Worm (Caenorhabditis elegans): ENCODE data around the gene F36D3.4.

F36D3.4 gene

ce11 chrV:16506650-16507049, 10.9 kb downstream of the F36D3.4 start:
- TF ChIP-seq pha-4 (tag; optimal IDR thresholded peaks at IDR 0.05) (peak; percentile 49), nfya-1 (tag; optimal IDR thresholded peaks at IDR 0.05; ENCODE audit: insufficient read depth) (no peak)

ce11 chrV:16505828-16506227, 11.7 kb downstream of the F36D3.4 start, which contains the start of gene nhr-54:
TSS of gene nhr-54 (minus strand) at chrV:16505928.
- TF ChIP-seq lin-15B (tag; optimal IDR thresholded peaks at IDR 0.05) (no peak), lin-39 (tag; optimal IDR thresholded peaks at IDR 0.05) (no peak), ceh-82 (tag; optimal IDR thresholded peaks at IDR 0.05) (no peak)

- TF ChIP-seq elt-3 (tag; optimal IDR thresholded peaks at IDR 0.05) (no peak), elt-1 (tag; optimal IDR thresholded peaks at IDR 0.05) (no peak), zag-1 (tag; optimal IDR thresholded peaks at IDR 0.05) (no peak), elt-2 (tag; optimal IDR thresholded peaks at IDR 0.05) (no peak), lin-39 (tag; optimal IDR thresholded peaks at IDR 0.05) (no peak), lsy-12 (tag; optimal IDR thresholded peaks at IDR 0.05) (no peak), nhr-11 (tag; optimal IDR thresholded peaks at IDR 0.05) (no peak), egl-27 (tag; optimal IDR thresholded peaks at IDR 0.05) (no peak), fos-1 (tag; optimal IDR thresholded peaks at IDR 0.05) (no peak), nhr-43 (tag; optimal IDR thresholded peaks at IDR 0.05; ENCODE audit: poor library complexity, severe bottlenecking) (no peak), lin-15B (tag; optimal IDR thresholded peaks at IDR 0.05) (no peak), mml-1 (tag; optimal IDR thresholded peaks at IDR 0.05) (no peak), ceh-82 (tag; optimal IDR thresholded peaks at IDR 0.05) (no peak), ZK546.5 (tag; optimal IDR thresholded peaks at IDR 0.05) (no peak), unc-62 (GFP tag; optimal IDR thresholded peaks at IDR 0.05) (no peak), nhr-12 (tag; optimal IDR thresholded peaks at IDR 0.05) (no peak), pqm-1 (tag; optimal IDR thresholded peaks at IDR 0.05) (no peak)
These were observed 14.4 kb downstream of the F36D3.4 start, which contains the start of gene F36D3.14 for ce11 chrV:16503164-16503563. TSS of gene F36D3.14 (minus strand) at chrV:16503264.

DNA sequence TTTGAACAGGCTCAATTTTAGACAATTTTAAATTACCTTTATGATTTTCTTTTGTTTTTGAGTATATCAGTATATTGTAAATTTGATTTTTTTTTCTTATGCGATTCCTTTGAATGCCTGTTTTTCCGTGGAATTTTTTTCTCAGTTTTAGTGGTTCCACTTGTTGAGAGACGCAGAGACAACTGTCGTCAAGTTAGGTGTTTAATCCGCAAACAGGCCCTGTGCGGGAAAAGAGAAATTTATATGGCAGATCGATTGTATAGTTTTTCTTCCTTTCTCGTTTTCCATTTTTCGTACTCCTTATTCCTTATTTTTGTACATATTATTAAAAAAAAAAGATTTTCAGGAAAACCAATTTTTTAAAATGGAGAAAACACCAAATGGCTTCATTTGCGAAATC, 18.5 kb downstream of the F36D3.4 start, which contains the start of gene F36D3.1:
TSS of gene F36D3.1 (plus strand) at position 347 of the 400 bp plus-strand sequence.
- TF ChIP-seq lin-15B (tag; optimal IDR thresholded peaks at IDR 0.05) (peak; percentile 64), hmg-11 (tag; optimal IDR thresholded peaks at IDR 0.05) (peak; percentile 22), ceh-28 (tag; optimal IDR thresholded peaks at IDR 0.05) (peak; percentile 36), pha-4 (tag; optimal IDR thresholded peaks at IDR 0.05) (peak; percentile 58), eor-1 (tag; optimal IDR thresholded peaks at IDR 0.05) (no peak), lin-39 (tag; optimal IDR thresholded peaks at IDR 0.05) (no peak), skn-1 (tag; optimal IDR thresholded peaks at IDR 0.05) (peak; percentile 15), nfya-1 (tag; optimal IDR thresholded peaks at IDR 0.05; ENCODE audit: insufficient read depth) (peak; percentile 70), snpc-4 (tag; optimal IDR thresholded peaks at IDR 0.05) (peak; percentile 70), elt-1 (tag; optimal IDR thresholded peaks at IDR 0.05) (no peak), nhr-237 (tag; optimal IDR thresholded peaks at IDR 0.05) (no peak), elt-2 (tag; optimal IDR thresholded peaks at IDR 0.05) (peak; percentile 19)

DNA sequence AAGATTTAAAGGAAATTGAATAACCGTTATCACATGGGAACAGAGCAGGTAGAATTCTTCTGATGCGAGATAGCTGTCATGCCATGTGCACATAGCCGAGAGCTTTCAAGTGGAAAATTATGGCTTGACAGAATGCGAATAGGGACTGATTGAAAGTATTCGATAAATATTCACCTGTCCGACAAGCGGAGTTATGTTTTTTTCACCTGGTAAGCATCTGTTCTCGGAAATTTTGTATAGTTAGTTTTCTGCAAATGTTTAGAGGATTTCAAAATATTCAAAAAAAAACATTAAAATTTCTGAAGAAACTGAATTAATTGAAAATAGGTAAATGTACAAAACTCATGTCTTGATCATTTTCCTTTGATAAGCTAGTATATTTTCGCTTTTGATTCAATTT, 20.0 kb downstream of the F36D3.4 start, which contains the start of gene srh-136:
TSS of gene srh-136 (minus strand) at position 93 of the 400 bp plus-strand sequence.
- TF ChIP-seq fkh-2 (tag; optimal IDR thresholded peaks at IDR 0.05) (no peak), mdl-1 (tag; optimal IDR thresholded peaks at IDR 0.05) (no peak), ceh-9 (tag; optimal IDR thresholded peaks at IDR 0.05) (no peak), nhr-12 (tag; optimal IDR thresholded peaks at IDR 0.05) (no peak), ztf-11 (tag; optimal IDR thresholded peaks at IDR 0.05) (no peak), fos-1 (tag; optimal IDR thresholded peaks at IDR 0.05) (no peak), ama-1 (optimal IDR thresholded peaks at IDR 0.05) (no peak), mml-1 (tag; optimal IDR thresholded peaks at IDR 0.05) (no peak), nhr-237 (tag; optimal IDR thresholded peaks at IDR 0.05) (no peak), nhr-67 (tag; optimal IDR thresholded peaks at IDR 0.05) (no peak), lsy-12 (tag; optimal IDR thresholded peaks at IDR 0.05) (no peak), unc-62 (GFP tag; optimal IDR thresholded peaks at IDR 0.05) (no peak)

DNA sequence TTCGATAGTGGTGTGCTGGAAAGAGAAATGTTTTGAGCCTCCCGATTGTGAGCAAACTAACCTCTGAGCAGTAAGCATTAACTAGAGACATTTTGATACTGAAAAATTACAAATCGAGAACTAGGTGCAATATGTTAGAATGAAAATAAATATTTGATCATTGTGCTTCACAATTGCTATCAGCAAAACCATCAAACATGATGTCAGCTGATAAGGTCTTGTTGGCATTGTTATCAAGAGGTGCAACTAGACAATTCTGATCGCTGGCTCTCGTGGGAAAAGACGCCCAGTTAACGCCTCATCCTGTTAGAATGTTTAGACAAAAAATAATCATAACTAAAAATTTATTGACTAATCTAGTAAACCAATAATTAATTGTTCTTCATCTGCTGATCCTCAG, 23.2 kb downstream of the F36D3.4 start, which contains the start of gene comt-2:
TSS of gene comt-2 (minus strand) at position 131 of the 400 bp plus-strand sequence.
- TF ChIP-seq nhr-12 (tag; optimal IDR thresholded peaks at IDR 0.05) (no peak), elt-2 (tag; optimal IDR thresholded peaks at IDR 0.05) (peak; percentile 88), nhr-76 (tag; optimal IDR thresholded peaks at IDR 0.05) (no peak), pqm-1 (tag; optimal IDR thresholded peaks at IDR 0.05) (peak; percentile 63)
